Worm (Caenorhabditis elegans): Measurements from ENCODE around the gene ZK1127.3.

Gene ZK1127.3

DNA sequence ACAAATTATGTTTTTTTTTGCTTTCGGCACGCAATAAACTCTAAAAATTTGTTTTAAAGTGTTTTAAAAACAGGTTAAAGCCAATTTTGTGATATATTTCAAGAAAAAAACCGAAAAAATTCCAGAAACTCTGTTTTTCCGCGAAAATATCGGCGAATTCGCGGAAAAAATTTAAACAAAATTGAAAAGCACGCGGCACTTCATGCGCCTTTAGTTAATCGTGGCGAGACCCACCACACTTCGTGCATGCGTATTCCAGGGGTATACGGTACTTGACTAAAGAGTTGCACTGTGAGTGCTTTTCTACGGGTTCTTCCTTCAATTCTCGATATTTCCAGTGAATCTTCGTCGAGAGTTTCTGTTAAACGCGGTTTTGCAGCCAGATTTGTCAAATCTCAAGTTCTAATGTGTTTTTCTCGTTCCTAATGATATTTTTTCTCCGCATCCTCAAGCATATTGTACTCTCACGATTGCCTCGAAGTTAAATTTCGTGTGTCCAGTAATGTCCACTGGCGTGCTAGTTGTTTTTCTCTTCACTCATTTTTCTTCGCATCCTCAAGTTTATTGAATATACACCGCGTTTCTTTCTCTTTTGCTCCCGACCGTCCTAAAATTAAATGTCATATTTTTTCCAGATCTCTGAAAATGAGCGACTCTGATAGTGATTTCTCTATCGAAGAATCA is 17.3 kb upstream of the ZK1127.3 start, which contains the start of gene cin-4:
Gene cin-4, plus strand, starts transcription at position 634 of the 684 bp plus-strand sequence.
- TF ChIP-seq pat-9 (tag; optimal IDR thresholded peaks at IDR 0.05) (no peak), ceh-6 (GFP tag; optimal IDR thresholded peaks at IDR 0.05) (no peak), unc-55 (GFP tag; optimal IDR thresholded peaks at IDR 0.05) (no peak), ttx-3 (tag; optimal IDR thresholded peaks at IDR 0.05) (no peak), ceh-30 (tag; optimal IDR thresholded peaks at IDR 0.05) (no peak), ceh-2 (tag; optimal IDR thresholded peaks at IDR 0.05) (no peak), C38D4.7 (GFP tag; optimal IDR thresholded peaks at IDR 0.05) (no peak), dmd-4 (tag; optimal IDR thresholded peaks at IDR 0.05; ENCODE audit: borderline replicate concordance) (no peak), dve-1 (tag; optimal IDR thresholded peaks at IDR 0.05) (no peak), rnt-1 (tag; optimal IDR thresholded peaks at IDR 0.05) (no peak), odd-2 (tag; optimal IDR thresholded peaks at IDR 0.05) (no peak), pros-1 (tag; optimal IDR thresholded peaks at IDR 0.05) (no peak), ceh-24 (tag; optimal IDR thresholded peaks at IDR 0.05) (no peak), sox-4 (tag; optimal IDR thresholded peaks at IDR 0.05) (no peak), elt-2 (tag; optimal IDR thresholded peaks at IDR 0.05) (no peak), ets-4 (tag; optimal IDR thresholded peaks at IDR 0.05) (no peak), hlh-15 (tag; optimal IDR thresholded peaks at IDR 0.05) (no peak)

DNA sequence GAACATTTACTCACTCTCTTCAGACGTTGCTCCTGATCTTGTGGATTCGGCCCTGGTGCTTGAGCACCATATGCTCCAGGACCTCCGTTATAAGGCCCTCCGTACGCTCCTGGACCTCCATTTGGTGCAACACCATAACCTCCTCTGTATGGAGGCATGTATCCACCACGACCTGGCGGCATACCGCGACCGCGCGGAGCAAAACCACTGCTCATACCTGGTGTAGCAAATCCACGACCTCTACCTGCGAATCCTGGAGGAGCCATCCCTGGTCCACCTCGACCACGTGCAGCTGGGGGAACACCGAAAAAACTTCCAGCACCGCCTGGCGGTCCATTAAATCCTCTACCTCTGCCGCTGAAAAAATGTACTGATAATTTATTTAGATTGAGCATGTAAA is 5.6 kb upstream of the ZK1127.3 start:
- no peak for TF ChIP-seq ttx-3 (tag; optimal IDR thresholded peaks at IDR 0.05)
- TF ChIP-seq ceh-45 (GFP tag; IDR thresholded peaks at IDR 0.05): no peak
- TF ChIP-seq unc-86 (tag; optimal IDR thresholded peaks at IDR 0.05): no peak
- TF ChIP-seq unc-55 (GFP tag; optimal IDR thresholded peaks at IDR 0.05): no peak
- TF ChIP-seq ref-2 (tag; optimal IDR thresholded peaks at IDR 0.05): no peak
- TF ChIP-seq eyg-1 (tag; optimal IDR thresholded peaks at IDR 0.05): no peak
- TF ChIP-seq tbx-2 (tag; optimal IDR thresholded peaks at IDR 0.05): no peak
- TF ChIP-seq hlh-30 (tag; optimal IDR thresholded peaks at IDR 0.05; ENCODE audit: insufficient read depth): no peak
- no peak for TF ChIP-seq ceh-19 (GFP tag; optimal IDR thresholded peaks at IDR 0.05)
- TF ChIP-seq odd-2 (tag; optimal IDR thresholded peaks at IDR 0.05): no peak
- no peak for TF ChIP-seq fax-1 (tag; optimal IDR thresholded peaks at IDR 0.05)
- TF ChIP-seq C38D4.7 (GFP tag; optimal IDR thresholded peaks at IDR 0.05): no peak
- TF ChIP-seq hlh-15 (tag; optimal IDR thresholded peaks at IDR 0.05): no peak
- TF ChIP-seq elt-2 (tag; optimal IDR thresholded peaks at IDR 0.05): no peak
- no peak for TF ChIP-seq elt-4 (tag; optimal IDR thresholded peaks at IDR 0.05)
- TF ChIP-seq ets-4 (tag; optimal IDR thresholded peaks at IDR 0.05): no peak

DNA sequence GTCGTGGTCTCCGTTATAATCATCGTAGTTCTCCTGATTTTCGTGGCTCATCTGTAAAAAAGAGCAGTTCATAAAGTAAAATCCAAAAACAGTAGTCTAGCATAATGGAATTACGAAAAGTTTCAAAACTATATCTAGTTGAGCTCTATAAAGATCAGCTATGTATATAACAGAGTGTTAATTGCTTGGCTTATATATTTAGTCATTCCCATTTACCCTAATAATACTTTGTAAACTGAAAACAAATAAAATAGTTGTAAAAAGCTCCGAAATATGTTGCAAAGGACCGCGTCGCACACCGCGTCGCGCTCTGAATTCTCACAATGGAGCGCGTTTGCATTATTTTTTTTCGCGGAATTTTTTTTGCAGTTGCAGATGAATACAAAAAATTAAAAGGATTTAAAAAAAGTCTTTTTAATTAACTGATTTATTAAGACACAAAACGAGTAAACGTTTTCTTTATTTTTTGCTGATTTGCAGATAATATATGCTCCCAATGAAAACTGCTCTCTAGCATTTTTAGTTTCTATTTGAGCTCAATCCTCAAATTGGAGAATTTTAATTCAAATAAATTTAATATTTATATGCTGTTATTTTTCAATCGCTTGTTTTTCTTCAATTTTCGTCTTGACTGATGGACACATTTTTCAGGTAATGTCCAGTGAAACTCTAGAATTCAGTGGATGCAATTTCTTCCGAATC is 4.9 kb upstream of the ZK1127.3 start, which contains the start of the genes tcer-1 and ZK1127.5:
Gene tcer-1, minus strand, starts transcription at position 51 of the 702 bp plus-strand sequence.
Gene ZK1127.5, plus strand, starts transcription at position 652 of the 702 bp plus-strand sequence.
- TF ChIP-seq unc-42 (tag; optimal IDR thresholded peaks at IDR 0.05) (peak; percentile 15), npax-4 (tag; optimal IDR thresholded peaks at IDR 0.05) (no peak), pax-1 (tag; optimal IDR thresholded peaks at IDR 0.05) (no peak), ceh-24 (tag; optimal IDR thresholded peaks at IDR 0.05) (no peak), K02D7.2 (tag; optimal IDR thresholded peaks at IDR 0.05) (no peak), nfya-1 (tag; optimal IDR thresholded peaks at IDR 0.05) (peak; percentile 46), C08G9.2 (tag; optimal IDR thresholded peaks at IDR 0.05) (no peak), sox-2 (GFP tag; IDR thresholded peaks at IDR 0.05) (no peak), ceh-30 (tag; optimal IDR thresholded peaks at IDR 0.05) (peak; percentile 18), tbx-2 (tag; optimal IDR thresholded peaks at IDR 0.05) (peak; percentile 22), ref-2 (tag; optimal IDR thresholded peaks at IDR 0.05) (no peak), ceh-31 (tag; optimal IDR thresholded peaks at IDR 0.05) (peak; percentile 40)

DNA sequence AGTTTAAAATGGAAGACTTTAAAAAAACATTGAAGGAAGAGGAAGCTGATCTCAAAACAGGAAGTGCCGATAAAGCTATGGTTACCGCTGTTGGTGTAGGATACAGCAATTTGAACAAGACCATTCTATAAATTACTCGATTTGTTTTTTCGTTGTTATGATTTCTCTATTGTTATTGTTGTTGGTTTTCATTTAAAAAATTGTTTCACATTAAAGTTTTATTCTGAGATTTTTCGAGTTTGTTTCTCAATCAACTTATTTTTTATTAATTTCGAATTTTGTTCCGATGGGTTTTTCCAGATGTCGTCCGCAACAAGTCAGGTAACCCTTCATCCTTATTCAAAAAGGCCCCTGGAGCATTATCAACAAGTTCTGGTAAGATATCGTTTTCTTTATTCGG is 3.3 kb upstream of the ZK1127.3 start, which contains the start of gene ZK1127.12:
Gene ZK1127.12, plus strand, starts transcription at position 301 of the 400 bp plus-strand sequence.
- no peak for TF ChIP-seq ceh-6 (GFP tag; optimal IDR thresholded peaks at IDR 0.05)
- TF ChIP-seq syd-9 (tag; optimal IDR thresholded peaks at IDR 0.05): no peak
- TF ChIP-seq ceh-30 (tag; optimal IDR thresholded peaks at IDR 0.05): no peak
- TF ChIP-seq gmeb-2 (tag; optimal IDR thresholded peaks at IDR 0.05): no peak
- TF ChIP-seq rnt-1 (tag; optimal IDR thresholded peaks at IDR 0.05): no peak
- TF ChIP-seq ceh-45 (GFP tag; IDR thresholded peaks at IDR 0.05): no peak
- no peak for TF ChIP-seq hlh-30 (tag; optimal IDR thresholded peaks at IDR 0.05; ENCODE audit: insufficient read depth)
- TF ChIP-seq unc-3 (GFP tag; conservative IDR thresholded peaks at IDR 0.05): no peak
- no peak for TF ChIP-seq unc-3 (tag; optimal IDR thresholded peaks at IDR 0.05)
- TF ChIP-seq npax-4 (tag; optimal IDR thresholded peaks at IDR 0.05): no peak
- no peak for TF ChIP-seq ceh-24 (tag; optimal IDR thresholded peaks at IDR 0.05)
- TF ChIP-seq ahr-1 (tag; optimal IDR thresholded peaks at IDR 0.05): no peak
- no peak for TF ChIP-seq ceh-34 (tag; optimal IDR thresholded peaks at IDR 0.05)

Measured in whole organism, late embryonic.